Fruit fly (Drosophila melanogaster): ENCODE data around the gene SA1.
A peak's percentile ranks its signal among the peaks of the same experiment; 100 is the strongest.

SA1 gene

dm6 chr2L:6921360-6922090 is 28.7 kb upstream of the SA1 start:
- peak; percentile 22 for TF ChIP-seq lz (GFP tag; optimal IDR thresholded peaks at IDR 0.05)
- TF ChIP-seq dac (GFP tag; optimal IDR thresholded peaks at IDR 0.05), result no peak
- no peak for TF ChIP-seq dsx (GFP tag; optimal IDR thresholded peaks at IDR 0.05; ENCODE audit: poor library complexity, severe bottlenecking)
- TF ChIP-seq Eip78C (GFP tag), result peak; percentile 69
- no peak for TF ChIP-seq CG4318 (GFP tag; optimal IDR thresholded peaks at IDR 0.05)
- no peak for TF ChIP-seq CG8319 (GFP tag; optimal IDR thresholded peaks at IDR 0.05)
- peak; percentile 41 for TF ChIP-seq Met (GFP tag; optimal IDR thresholded peaks at IDR 0.05)
- no peak for TF ChIP-seq CG11294 (GFP tag; IDR thresholded peaks at IDR 0.05)
- peak; percentile 4 for TF ChIP-seq CG9139 (GFP tag; optimal IDR thresholded peaks at IDR 0.05)
- peak; percentile 26 for TF ChIP-seq Eip75B (GFP tag; optimal IDR thresholded peaks at IDR 0.05)
- TF ChIP-seq Gug (GFP tag; IDR thresholded peaks at IDR 0.05), result no peak
- peak; percentile 10 for TF ChIP-seq CG6808 (GFP tag; optimal IDR thresholded peaks at IDR 0.05)
- no peak for TF ChIP-seq CG16779 (tag; optimal IDR thresholded peaks at IDR 0.05)
- TF ChIP-seq CG34406 (GFP tag; optimal IDR thresholded peaks at IDR 0.05), result no peak
- TF ChIP-seq Lpt (GFP tag; optimal IDR thresholded peaks at IDR 0.05), result no peak
- TF ChIP-seq topi (GFP tag; optimal IDR thresholded peaks at IDR 0.05), result peak; percentile 5
- no peak for TF ChIP-seq fd59A (GFP tag; optimal IDR thresholded peaks at IDR 0.05)
- TF ChIP-seq CG6163 (GFP tag; IDR thresholded peaks at IDR 0.05), result peak; percentile 22; the same call in 1 of the 3 replicates
- peak; percentile 28 for TF ChIP-seq fkh (GFP tag; optimal IDR thresholded peaks at IDR 0.05)
- no peak for TF ChIP-seq Blimp-1 (GFP tag; optimal IDR thresholded peaks at IDR 0.05)
- no peak for TF ChIP-seq CG15336 (GFP tag; IDR thresholded peaks at IDR 0.05)
- TF ChIP-seq salr (GFP tag; optimal IDR thresholded peaks at IDR 0.05), result peak in 1 of 2 experiments; percentile 13
- peak; percentile 34 for TF ChIP-seq Sox14 (GFP tag; optimal IDR thresholded peaks at IDR 0.05)
- peak; percentile 47 for TF ChIP-seq svp (GFP tag)
- TF ChIP-seq ss (GFP tag; optimal IDR thresholded peaks at IDR 0.05), result peak in 1 of 2 experiments; percentile 45
- peak; percentile 21 for TF ChIP-seq CG6276 (GFP tag; optimal IDR thresholded peaks at IDR 0.05)
- peak; percentile 26 for TF ChIP-seq esn (GFP tag; optimal IDR thresholded peaks at IDR 0.05)

dm6 chr2L:6922091-6922753 is 28.0 kb upstream of the SA1 start:
- TF ChIP-seq CG16779 (tag; optimal IDR thresholded peaks at IDR 0.05), result no peak
- peak; percentile 75 for TF ChIP-seq Blimp-1 (GFP tag; optimal IDR thresholded peaks at IDR 0.05)
- no peak for TF ChIP-seq CG32006 (GFP tag; optimal IDR thresholded peaks at IDR 0.05)
- TF ChIP-seq Gug (GFP tag; IDR thresholded peaks at IDR 0.05), result peak; percentile 78
- TF ChIP-seq CG6792 (GFP tag; optimal IDR thresholded peaks at IDR 0.05), result peak; percentile 81
- TF ChIP-seq acj6 (GFP tag; optimal IDR thresholded peaks at IDR 0.05), result peak; percentile 83
- peak; percentile 83 for TF ChIP-seq esn (GFP tag; optimal IDR thresholded peaks at IDR 0.05)
- TF ChIP-seq dac (GFP tag; optimal IDR thresholded peaks at IDR 0.05), result peak; percentile 85
- no peak; the same call in 1 of the 2 replicates for TF ChIP-seq CG11294 (GFP tag; IDR thresholded peaks at IDR 0.05)
- TF ChIP-seq eg (GFP tag; IDR thresholded peaks at IDR 0.05), result no peak; the same call in 2 of the 3 replicates
- no peak for TF ChIP-seq svp (GFP tag)
- peak; percentile 80 for TF ChIP-seq CG31627 (GFP tag; optimal IDR thresholded peaks at IDR 0.05)
- peak; percentile 97 for TF ChIP-seq Eip78C (GFP tag)
- peak; percentile 55 for TF ChIP-seq CG11902 (GFP tag; optimal IDR thresholded peaks at IDR 0.05)
- peak; percentile 83 for TF ChIP-seq OdsH (GFP tag; optimal IDR thresholded peaks at IDR 0.05)
- TF ChIP-seq Sox15 (GFP tag; optimal IDR thresholded peaks at IDR 0.05), result peak; percentile 48
- peak; percentile 69 for TF ChIP-seq Ets21C (GFP tag; optimal IDR thresholded peaks at IDR 0.05)
- peak; percentile 41 for TF ChIP-seq Hr38 (GFP tag; optimal IDR thresholded peaks at IDR 0.05)
- peak; percentile 51 for TF ChIP-seq CG9139 (GFP tag; optimal IDR thresholded peaks at IDR 0.05)
- no peak for TF ChIP-seq CG3919 (GFP tag; optimal IDR thresholded peaks at IDR 0.05)
- TF ChIP-seq CG10631 (GFP tag; optimal IDR thresholded peaks at IDR 0.05), result peak; percentile 85
- TF ChIP-seq CG1621 (tag; optimal IDR thresholded peaks at IDR 0.05), result peak; percentile 72
- peak; percentile 68 for TF ChIP-seq CG6808 (GFP tag; optimal IDR thresholded peaks at IDR 0.05)
- TF ChIP-seq salr (GFP tag; optimal IDR thresholded peaks at IDR 0.05), result peak; percentile 64 to 77
- TF ChIP-seq CG4318 (GFP tag; optimal IDR thresholded peaks at IDR 0.05), result peak; percentile 74
- no peak for TF ChIP-seq Smox (GFP tag; optimal IDR thresholded peaks at IDR 0.05)
- peak; percentile 84 for TF ChIP-seq achi (GFP tag; optimal IDR thresholded peaks at IDR 0.05)
- TF ChIP-seq CG6163 (GFP tag; IDR thresholded peaks at IDR 0.05), result no peak; the same call in 1 of the 3 replicates
- TF ChIP-seq net (GFP tag; optimal IDR thresholded peaks at IDR 0.05), result no peak
- peak; percentile 70 for TF ChIP-seq Lpt (GFP tag; optimal IDR thresholded peaks at IDR 0.05)
- peak; percentile 84 for TF ChIP-seq Sox14 (GFP tag; optimal IDR thresholded peaks at IDR 0.05)
- peak; percentile 69 for TF ChIP-seq cyc (GFP tag; optimal IDR thresholded peaks at IDR 0.05)
- TF ChIP-seq pdm3 (GFP tag; optimal IDR thresholded peaks at IDR 0.05), result peak; percentile 87
- TF ChIP-seq CG8119 (GFP tag; IDR thresholded peaks at IDR 0.05), result no peak; the same call in 2 of the 3 replicates
